Worm (Caenorhabditis elegans) whole organism, late embryonic: ENCODE data around the gene erh-2.
A peak's percentile ranks its signal among the peaks of the same experiment; 100 is the strongest.

Source experiments
- C38D4.7 ChIP-seq: fragments of 200-800 bp; sonication (Bioruptor generic); optimal IDR thresholded peaks from 2 replicates; lab custom pipeline; 2018; ENCODE audit warnings: mild to moderate bottlenecking, missing genetic modification characterization, moderate library complexity, missing compliant biosample characterization
- K02D7.2 ChIP-seq: sonication (generic microtip); optimal IDR thresholded peaks from 2 replicates; lab custom pipeline; 2017; ENCODE audit warnings: mild to moderate bottlenecking, missing genetic modification characterization, missing compliant biosample characterization
- T23F11.4 ChIP-seq: fragments of 200-800 bp; sonication (Bioruptor generic); optimal IDR thresholded peaks from 2 replicates; lab custom pipeline; 2018; ENCODE audit warnings: mild to moderate bottlenecking, missing genetic modification characterization, missing compliant biosample characterization
- ceh-14 ChIP-seq: sonication (generic microtip); optimal IDR thresholded peaks from 2 replicates; lab custom pipeline; 2016; ENCODE audit warnings: missing genotype, missing genetic modification characterization, missing compliant biosample characterization
- ceh-19 ChIP-seq: fragments of 200-800 bp; sonication (Bioruptor generic); optimal IDR thresholded peaks from 2 replicates; lab custom pipeline; 2018; ENCODE audit warnings: mild to moderate bottlenecking, missing genetic modification characterization, missing compliant biosample characterization
- ceh-22 ChIP-seq: sonication (generic microtip); optimal IDR thresholded peaks from 2 replicates; lab custom pipeline; 2017; ENCODE audit warnings: missing biosample characterization, missing genetic modification characterization
- ceh-31 ChIP-seq: sonication (generic microtip); optimal IDR thresholded peaks from 2 replicates; lab custom pipeline; 2016; ENCODE audit warnings: missing genetic modification characterization, missing compliant biosample characterization
- ceh-34 ChIP-seq: sonication (generic microtip); optimal IDR thresholded peaks from 2 replicates; lab custom pipeline; 2016; ENCODE audit warnings: mild to moderate bottlenecking, missing genetic modification characterization, missing compliant biosample characterization
- ceh-48 ChIP-seq: sonication (generic microtip); optimal IDR thresholded peaks from 2 replicates; lab custom pipeline; 2016; ENCODE audit warnings: missing genetic modification characterization, inconsistent platforms, missing compliant biosample characterization
- ceh-6 ChIP-seq: fragments of 200-800 bp; sonication (Bioruptor generic); optimal IDR thresholded peaks from 2 replicates; lab custom pipeline; 2018; ENCODE audit warnings: mild to moderate bottlenecking, missing genetic modification characterization, missing compliant biosample characterization
- che-1 ChIP-seq: sonication (generic microtip); optimal IDR thresholded peaks from 2 replicates; lab custom pipeline; 2016; ENCODE audit warnings: mild to moderate bottlenecking, missing genetic modification characterization, missing compliant biosample characterization
- elt-2 ChIP-seq: sonication (generic microtip); optimal IDR thresholded peaks from 2 replicates; lab custom pipeline; 2016; ENCODE audit warnings: missing genetic modification reagents, missing genetic modification characterization, missing compliant biosample characterization
- ets-4 ChIP-seq: sonication (generic microtip); optimal IDR thresholded peaks from 2 replicates; lab custom pipeline; 2016; ENCODE audit warnings: missing genetic modification characterization, missing compliant biosample characterization
- eyg-1 ChIP-seq: sonication (generic microtip); optimal IDR thresholded peaks from 2 replicates; lab custom pipeline; 2016; ENCODE audit warnings: missing genotype, missing genetic modification characterization, missing compliant biosample characterization
- gmeb-2 ChIP-seq: sonication (generic microtip); optimal IDR thresholded peaks from 2 replicates; lab custom pipeline; 2016; ENCODE audit warnings: missing genetic modification characterization, inconsistent platforms, missing compliant biosample characterization
- hlh-13 ChIP-seq: fragments of 200-800 bp; sonication (Bioruptor generic); optimal IDR thresholded peaks from 2 replicates; lab custom pipeline; 2018; ENCODE audit warnings: mild to moderate bottlenecking, missing genetic modification characterization, missing compliant biosample characterization
- hlh-15 ChIP-seq: sonication (generic microtip); optimal IDR thresholded peaks from 2 replicates; lab custom pipeline; 2016; ENCODE audit warnings: missing genetic modification characterization, missing compliant biosample characterization
- hlh-6 ChIP-seq: sonication (generic microtip); optimal IDR thresholded peaks from 2 replicates; lab custom pipeline; 2016; ENCODE audit warnings: missing genotype, missing genetic modification characterization, missing compliant biosample characterization
- lim-6 ChIP-seq: sonication (generic microtip); optimal IDR thresholded peaks from 2 replicates; lab custom pipeline; 2016; ENCODE audit warnings: missing genetic modification characterization, missing compliant biosample characterization
- lin-11 ChIP-seq: fragments of 200-800 bp; sonication (Bioruptor generic); optimal IDR thresholded peaks from 2 replicates; lab custom pipeline; 2018; ENCODE audit warnings: mild to moderate bottlenecking, missing genetic modification characterization, missing compliant biosample characterization
- nfya-1 ChIP-seq: sonication (generic microtip); optimal IDR thresholded peaks from 2 replicates; lab custom pipeline; 2017; ENCODE audit warnings: missing genetic modification characterization, mild to moderate bottlenecking, missing compliant biosample characterization, antibody characterized with exemption, moderate library complexity
- npax-4 ChIP-seq: sonication (generic microtip); optimal IDR thresholded peaks from 2 replicates; lab custom pipeline; 2016; ENCODE audit warnings: missing genetic modification characterization, missing compliant biosample characterization
- pag-3 ChIP-seq: sonication (generic microtip); optimal IDR thresholded peaks from 2 replicates; lab custom pipeline; 2016; ENCODE audit warnings: missing compliant biosample characterization, missing genetic modification characterization, borderline replicate concordance
- pha-4 ChIP-seq: fragments of 150-350 bp; optimal IDR thresholded peaks from 2 replicates; lab custom pipeline; 2018; ENCODE audit warnings: missing biosample characterization, missing genetic modification reagents, missing genetic modification characterization
- pqm-1 ChIP-seq: sonication (generic microtip); optimal IDR thresholded peaks from 2 replicates; lab custom pipeline; 2016; ENCODE audit warnings: missing genetic modification characterization, missing compliant biosample characterization
- ref-2 ChIP-seq: sonication (generic microtip); optimal IDR thresholded peaks from 2 replicates; lab custom pipeline; 2016; ENCODE audit warnings: missing genetic modification characterization, missing compliant biosample characterization
- rnt-1 ChIP-seq: sonication (generic microtip); optimal IDR thresholded peaks from 2 replicates; lab custom pipeline; 2016; ENCODE audit warnings: missing genetic modification characterization, missing compliant biosample characterization
- sox-2 ChIP-seq: fragments of 200-800 bp; sonication (Bioruptor generic); IDR thresholded peaks from 2 replicates; pipeline ENCODE4 v1.3.6; 2022; ENCODE audit warnings: missing genetic modification reagents, missing genetic modification characterization, missing compliant biosample characterization
- syd-9 ChIP-seq: sonication (generic microtip); optimal IDR thresholded peaks from 2 replicates; lab custom pipeline; 2016; ENCODE audit warnings: mild to moderate bottlenecking, missing genetic modification characterization, moderate library complexity, missing compliant biosample characterization
- tbx-2 ChIP-seq: sonication (generic microtip); optimal IDR thresholded peaks from 2 replicates; lab custom pipeline; 2016; ENCODE audit warnings: missing genetic modification characterization, missing compliant biosample characterization
- tbx-7 ChIP-seq: sonication (generic microtip); optimal IDR thresholded peaks from 2 replicates; lab custom pipeline; 2016; ENCODE audit warnings: missing genotype, missing genetic modification characterization, missing compliant biosample characterization
- ttx-3 ChIP-seq: sonication (generic microtip); optimal IDR thresholded peaks from 2 replicates; lab custom pipeline; 2016; ENCODE audit warnings: missing genetic modification reagents, missing genetic modification characterization, missing compliant biosample characterization
- unc-42 ChIP-seq: sonication (generic microtip); optimal IDR thresholded peaks from 2 replicates; lab custom pipeline; 2016; ENCODE audit warnings: missing genotype, missing genetic modification characterization, missing compliant biosample characterization
- unc-86 ChIP-seq: sonication (generic microtip); optimal IDR thresholded peaks from 2 replicates; lab custom pipeline; 2016; ENCODE audit warnings: missing genetic modification characterization, missing compliant biosample characterization

Gene erh-2

ce11 chrIII:4578385-4578903, 14.6 kb upstream of the erh-2 start, which contains the start of the genes sel-5 and wdr-48:
Gene sel-5 (minus strand): TSS chrIII:4578437.
Gene wdr-48 (plus strand): TSS chrIII:4578853.
- TF ChIP-seq K02D7.2 (no peak), unc-42 (tag; lab: Kevin White, UChicago) (peak; percentile 41), unc-86 (tag; lab: Kevin White, UChicago) (peak; percentile 20), ref-2 (tag; lab: Kevin White, UChicago) (peak; percentile 44), elt-2 (tag; lab: Kevin White, UChicago) (peak; percentile 38), ceh-31 (tag; lab: Kevin White, UChicago) (peak; percentile 59), nfya-1 (peak; percentile 28), hlh-6 (tag; lab: Kevin White, UChicago) (no peak), eyg-1 (tag; lab: Kevin White, UChicago) (no peak)

- TF ChIP-seq pqm-1 (tag; lab: Kevin White, UChicago) (no peak), unc-42 (tag; lab: Kevin White, UChicago) (no peak), elt-2 (tag; lab: Kevin White, UChicago) (no peak), unc-86 (tag; lab: Kevin White, UChicago) (no peak), C38D4.7 (no peak), ceh-22 (no peak), ceh-34 (tag; lab: Kevin White, UChicago) (no peak), ceh-19 (GFP tag; lab: Kevin White, UChicago) (no peak), ceh-48 (tag; lab: Kevin White, UChicago) (no peak), T23F11.4 (no peak), tbx-7 (tag; lab: Kevin White, UChicago) (no peak), pha-4 (no peak), eyg-1 (tag; lab: Kevin White, UChicago) (no peak), hlh-13 (GFP tag; lab: Kevin White, UChicago) (no peak)
Observed at ce11 chrIII:4581495-4581894, 11.5 kb upstream of the erh-2 start, which contains the start of gene F35G12.12. Gene F35G12.12 (plus strand): TSS chrIII:4581795.

ce11 chrIII:4584068-4584566, 8.9 kb upstream of the erh-2 start, which contains the start of gene F35G12.5:
Gene F35G12.5 (plus strand): TSS chrIII:4584118.
- TF ChIP-seq nfya-1 (peak; percentile 95), pag-3 (tag; lab: Kevin White, UChicago) (no peak)

- TF ChIP-seq unc-42 (tag; lab: Kevin White, UChicago) = peak; percentile 88
- no peak for TF ChIP-seq gmeb-2
- peak; percentile 22 for TF ChIP-seq ttx-3 (tag; lab: Kevin White, UChicago)
- no peak for TF ChIP-seq rnt-1 (tag; lab: Kevin White, UChicago)
- peak; percentile 14; the same call in 1 of the 2 replicates for TF ChIP-seq sox-2 (GFP tag; lab: Robert Waterston, UW)
- no peak for TF ChIP-seq ceh-19 (GFP tag; lab: Kevin White, UChicago)
- TF ChIP-seq ets-4 (tag; lab: Kevin White, UChicago) = no peak
- peak; percentile 16 for TF ChIP-seq tbx-2 (tag; lab: Kevin White, UChicago)
- TF ChIP-seq hlh-15 (tag; lab: Kevin White, UChicago) = no peak
- TF ChIP-seq K02D7.2 = no peak
- TF ChIP-seq eyg-1 (tag; lab: Kevin White, UChicago) = no peak
- no peak for TF ChIP-seq lin-11
- peak; percentile 29 for TF ChIP-seq ceh-31 (tag; lab: Kevin White, UChicago)
- peak; percentile 20 for TF ChIP-seq che-1 (tag; lab: Kevin White, UChicago)
- no peak for TF ChIP-seq pha-4
- TF ChIP-seq ceh-14 = peak; percentile 56
- peak; percentile 74 for TF ChIP-seq nfya-1
- no peak for TF ChIP-seq npax-4 (tag; lab: Kevin White, UChicago)
- TF ChIP-seq lim-6 = no peak
- TF ChIP-seq ceh-6 = no peak
- TF ChIP-seq syd-9 (tag; lab: Kevin White, UChicago) = no peak
Observed at ce11 chrIII:4587177-4587576, 5.9 kb upstream of the erh-2 start, which contains the start of the genes F35G12.7 and smc-4. Gene F35G12.7 (minus strand): TSS chrIII:4587330. Gene smc-4 (plus strand): TSS chrIII:4587501.
